Worm (Caenorhabditis elegans) whole organism, midembryonic: ENCODE data around the gene T08A11.1.

ENCODE experiments used
- flt-1 ChIP-seq: fragments of 200-800 bp; sonication (Bioruptor generic); IDR thresholded peaks from 2 replicates; pipeline ENCODE4 v1.3.6; 2022; ENCODE audit warnings: missing genetic modification characterization, missing compliant biosample characterization
- med-1 ChIP-seq: sonication (generic microtip); optimal IDR thresholded peaks from 2 replicates; lab custom pipeline; 2017; ENCODE audit warnings: missing genetic modification characterization, mild to moderate bottlenecking, missing compliant biosample characterization, antibody characterized with exemption, missing genetic modification reagents; ENCODE audit not compliant: insufficient read depth
- ztf-23 ChIP-seq: fragments of 200-800 bp; sonication (Bioruptor generic); IDR thresholded peaks from 2 replicates; pipeline ENCODE4 v1.3.6; 2022; ENCODE audit warnings: missing genetic modification reagents, missing genetic modification characterization, missing compliant biosample characterization

ce11 chrIII:4227363-4227762 lies 35.6 kb downstream of the T08A11.1 start:
- no peak for TF ChIP-seq flt-1
- TF ChIP-seq ztf-23 (GFP tag; lab: Robert Waterston, UW) = no peak
- TF ChIP-seq med-1 = no peak
